Worm (Caenorhabditis elegans): ENCODE data around the gene ZC449.8.

DNA sequence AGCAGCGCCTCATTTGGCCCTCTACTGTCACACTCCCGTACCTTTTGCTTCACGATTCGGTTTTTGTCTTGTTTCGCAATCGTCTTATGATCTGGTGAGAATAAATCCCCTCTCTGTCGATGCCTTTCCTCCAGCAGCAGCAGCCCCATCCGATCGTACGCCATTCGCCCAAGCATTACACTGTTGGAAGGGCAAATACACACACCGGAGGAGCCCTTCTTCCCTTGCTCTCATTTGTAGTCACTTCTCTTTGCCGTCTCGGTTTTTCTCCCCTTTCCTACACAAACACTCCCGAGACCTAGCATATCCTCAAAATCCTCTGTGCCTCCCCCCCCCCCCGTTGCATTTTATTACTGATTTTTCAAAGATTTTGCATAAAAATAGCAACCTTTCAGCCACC, 17.0 kb upstream of the ZC449.8 start, which contains the start of gene set-30:
- no peak for TF ChIP-seq lsy-12 (tag; optimal IDR thresholded peaks at IDR 0.05)
- TF ChIP-seq egl-5 (tag; optimal IDR thresholded peaks at IDR 0.05): no peak
- no peak for TF ChIP-seq ceh-82 (tag; optimal IDR thresholded peaks at IDR 0.05)
- no peak for TF ChIP-seq nhr-12 (tag; optimal IDR thresholded peaks at IDR 0.05)

All from whole organism, L3 larva.